Worm (Caenorhabditis elegans) whole organism, late embryonic: Measurements from ENCODE around the gene srx-59.

ENCODE experiments used
- C38D4.7 ChIP-seq: fragments of 200-800 bp; sonication (Bioruptor generic); optimal IDR thresholded peaks from 2 replicates; lab custom pipeline; 2018; ENCODE audit warnings: mild to moderate bottlenecking, missing genetic modification characterization, moderate library complexity, missing compliant biosample characterization
- ceh-2 ChIP-seq: sonication (generic microtip); optimal IDR thresholded peaks from 2 replicates; lab custom pipeline; 2016; ENCODE audit warnings: missing genotype, missing genetic modification characterization, missing compliant biosample characterization
- fkh-10 ChIP-seq: fragments of 150-350 bp; optimal IDR thresholded peaks from 2 replicates; lab custom pipeline; 2014; ENCODE audit warnings: missing biosample characterization, missing genetic modification reagents, missing genetic modification characterization
- madf-2 ChIP-seq: sonication (generic microtip); optimal IDR thresholded peaks from 2 replicates; lab custom pipeline; 2017; ENCODE audit warnings: missing genetic modification characterization, missing compliant biosample characterization
- nfya-1 ChIP-seq: sonication (generic microtip); optimal IDR thresholded peaks from 2 replicates; lab custom pipeline; 2017; ENCODE audit warnings: missing genetic modification characterization, mild to moderate bottlenecking, missing compliant biosample characterization, antibody characterized with exemption, moderate library complexity
- nhr-11 ChIP-seq: fragments of 150-350 bp; optimal IDR thresholded peaks from 2 replicates; lab custom pipeline; 2014; ENCODE audit warnings: missing biosample characterization, missing genetic modification characterization
- pag-3 ChIP-seq: sonication (generic microtip); optimal IDR thresholded peaks from 2 replicates; lab custom pipeline; 2016; ENCODE audit warnings: missing compliant biosample characterization, missing genetic modification characterization, borderline replicate concordance
- pat-9 ChIP-seq: fragments of 200-800 bp; sonication (Bioruptor generic); optimal IDR thresholded peaks from 2 replicates; lab custom pipeline; 2018; ENCODE audit warnings: mild to moderate bottlenecking, missing genetic modification characterization, moderate library complexity, missing compliant biosample characterization
- pax-1 ChIP-seq: fragments of 150-350 bp; optimal IDR thresholded peaks from 2 replicates; lab custom pipeline; 2014; ENCODE audit warnings: missing biosample characterization, missing genetic modification characterization
- pha-4 ChIP-seq: fragments of 150-350 bp; optimal IDR thresholded peaks from 2 replicates; lab custom pipeline; 2018; ENCODE audit warnings: missing biosample characterization, missing genetic modification reagents, missing genetic modification characterization
- pros-1 ChIP-seq: fragments of 150-350 bp; optimal IDR thresholded peaks from 2 replicates; lab custom pipeline; 2014; ENCODE audit warnings: missing biosample characterization, missing genetic modification reagents, missing genetic modification characterization
- tbx-2 ChIP-seq: sonication (generic microtip); optimal IDR thresholded peaks from 2 replicates; lab custom pipeline; 2016; ENCODE audit warnings: missing genetic modification characterization, missing compliant biosample characterization
- tbx-7 ChIP-seq: sonication (generic microtip); optimal IDR thresholded peaks from 2 replicates; lab custom pipeline; 2016; ENCODE audit warnings: missing genotype, missing genetic modification characterization, missing compliant biosample characterization
- zip-5 ChIP-seq: sonication (generic microtip); optimal IDR thresholded peaks from 2 replicates; lab custom pipeline; 2016; ENCODE audit warnings: missing genetic modification characterization, missing compliant biosample characterization

- TF ChIP-seq pax-1 (tag; lab: Kevin White, UChicago) (no peak), C38D4.7 (GFP tag; lab: Kevin White, UChicago) (no peak), pros-1 (tag; lab: Kevin White, UChicago) (no peak), ceh-2 (no peak), pag-3 (no peak), nhr-11 (tag; lab: Kevin White, UChicago) (no peak), zip-5 (tag; lab: Kevin White, UChicago) (no peak), tbx-7 (tag; lab: Kevin White, UChicago) (no peak), fkh-10 (GFP tag; lab: Kevin White, UChicago) (no peak), pat-9 (tag; lab: Kevin White, UChicago) (no peak), nfya-1 (tag; lab: Kevin White, UChicago) (no peak), tbx-2 (no peak), madf-2 (tag; lab: Kevin White, UChicago) (no peak), pha-4 (tag; lab: Kevin White, UChicago) (no peak)
Observed at ce11 chrV:6997041-6997552, 25.4 kb downstream of the srx-59 start, which contains the start of gene nhr-107.
